Fruit fly (Drosophila melanogaster) whole organism, prepupa: ENCODE data around the gene Cyp4ac1.

Experiments
- Blimp-1 ChIP-seq: fragments of 200-800 bp; sonication (Bioruptor generic); optimal IDR thresholded peaks from 3 replicates; lab custom pipeline; 2017; ENCODE audit warnings: missing biosample characterization, missing genetic modification characterization, mild to moderate bottlenecking, moderate library complexity, missing genetic modification reagents
- CG10669 ChIP-seq: fragments of 200-800 bp; sonication (Bioruptor generic); optimal IDR thresholded peaks from 3 replicates; lab custom pipeline; 2018; ENCODE audit warnings: missing biosample characterization, mild to moderate bottlenecking, missing genetic modification characterization, moderate library complexity
- CG11294 ChIP-seq: fragments of 200-800 bp; sonication (Bioruptor generic); IDR thresholded peaks from 2 replicates; pipeline ENCODE4 v1.3.6; 2022; ENCODE audit warnings: missing biosample characterization, missing genetic modification characterization
- CG11902 ChIP-seq: fragments of 200-800 bp; sonication (Bioruptor generic); optimal IDR thresholded peaks from 3 replicates; lab custom pipeline; 2016; ENCODE audit warnings: missing biosample characterization, missing genetic modification characterization
- CG15336 ChIP-seq: fragments of 200-800 bp; sonication (Bioruptor generic); IDR thresholded peaks from 2 replicates; pipeline ENCODE4 v1.3.6; 2022; ENCODE audit warnings: missing biosample characterization, missing genetic modification characterization
- CG1621 ChIP-seq: fragments of 200-800 bp; sonication (Bioruptor generic); optimal IDR thresholded peaks from 3 replicates; lab custom pipeline; 2018; ENCODE audit warnings: missing biosample characterization, mild to moderate bottlenecking, missing genetic modification characterization
- CG16779 ChIP-seq: fragments of 200-800 bp; sonication (Bioruptor generic); optimal IDR thresholded peaks from 3 replicates; lab custom pipeline; 2017; ENCODE audit warnings: missing biosample characterization, mild to moderate bottlenecking, missing genetic modification characterization
- CG3032 ChIP-seq: fragments of 200-800 bp; optimal IDR thresholded peaks from 2 replicates; lab custom pipeline; 2019; ENCODE audit warnings: missing biosample characterization, mild to moderate bottlenecking, missing genetic modification characterization, moderate library complexity
- CG32006 ChIP-seq: fragments of 200-800 bp; sonication (Bioruptor generic); optimal IDR thresholded peaks from 3 replicates; lab custom pipeline; 2017; ENCODE audit warnings: missing biosample characterization, mild to moderate bottlenecking, missing genetic modification characterization
- CG34406 ChIP-seq: fragments of 200-800 bp; sonication (Bioruptor generic); optimal IDR thresholded peaks from 3 replicates; lab custom pipeline; 2016; ENCODE audit warnings: missing biosample characterization, missing genetic modification characterization
- CG4318 ChIP-seq: fragments of 200-800 bp; sonication (Bioruptor generic); optimal IDR thresholded peaks from 3 replicates; lab custom pipeline; 2017; ENCODE audit warnings: missing biosample characterization, mild to moderate bottlenecking, missing genetic modification characterization
- CG6163 ChIP-seq: fragments of 200-800 bp; sonication (Bioruptor generic); IDR thresholded peaks from 3 replicates; pipeline ENCODE4 v1.3.6; 2022; ENCODE audit warnings: missing biosample characterization, missing genetic modification characterization
- CG6276 ChIP-seq: fragments of 200-800 bp; sonication (Bioruptor generic); optimal IDR thresholded peaks from 2 replicates; lab custom pipeline; 2017; ENCODE audit warnings: missing biosample characterization, mild to moderate bottlenecking, missing genetic modification characterization
- CG6808 ChIP-seq: fragments of 200-800 bp; sonication (Bioruptor generic); optimal IDR thresholded peaks from 3 replicates; lab custom pipeline; 2017; ENCODE audit warnings: missing biosample characterization, missing genetic modification characterization, mild to moderate bottlenecking, moderate library complexity, missing genetic modification reagents
- CG6854 ChIP-seq: fragments of 200-800 bp; sonication (Bioruptor generic); optimal IDR thresholded peaks from 2 replicates; lab custom pipeline; 2017; ENCODE audit warnings: missing biosample characterization, mild to moderate bottlenecking, missing genetic modification characterization
- CG7368 ChIP-seq: fragments of 200-800 bp; sonication (Bioruptor generic); optimal IDR thresholded peaks from 3 replicates; lab custom pipeline; 2016; ENCODE audit warnings: missing biosample characterization, missing genetic modification characterization
- CG8119 ChIP-seq: fragments of 200-800 bp; sonication (Bioruptor generic); IDR thresholded peaks from 3 replicates; pipeline ENCODE4 v1.3.6; 2022; ENCODE audit warnings: missing biosample characterization, missing genetic modification characterization
- CG8319 ChIP-seq: fragments of 200-800 bp; sonication (Bioruptor generic); optimal IDR thresholded peaks from 3 replicates; lab custom pipeline; 2016; ENCODE audit warnings: missing biosample characterization, missing genetic modification characterization
- CG8632 ChIP-seq: fragments of 200-800 bp; sonication (Bioruptor generic); optimal IDR thresholded peaks from 3 replicates; lab custom pipeline; 2016; ENCODE audit warnings: missing biosample characterization, missing genetic modification characterization
- Eip75B ChIP-seq: fragments of 200-800 bp; sonication (Bioruptor generic); optimal IDR thresholded peaks from 3 replicates; lab custom pipeline; 2016; ENCODE audit warnings: missing biosample characterization, missing genetic modification characterization
- Eip93F ChIP-seq: fragments of 200-800 bp; sonication (Bioruptor generic); optimal IDR thresholded peaks from 2 replicates; lab custom pipeline; 2016; ENCODE audit warnings: missing biosample characterization, mild to moderate bottlenecking, missing genetic modification characterization
- Ets21C ChIP-seq: fragments of 200-800 bp; sonication (Bioruptor generic); optimal IDR thresholded peaks from 3 replicates; lab custom pipeline; 2016; ENCODE audit warnings: missing biosample characterization, missing genetic modification characterization
- Ets96B ChIP-seq: fragments of 200-800 bp; optimal IDR thresholded peaks from 2 replicates; lab custom pipeline; 2019; ENCODE audit warnings: missing biosample characterization, mild to moderate bottlenecking, missing genetic modification characterization, moderate library complexity
- Gug ChIP-seq: fragments of 200-800 bp; sonication (Bioruptor generic); IDR thresholded peaks from 2 replicates; pipeline ENCODE4 v1.3.6; 2022; ENCODE audit warnings: missing biosample characterization, missing genetic modification characterization
- Hr38 ChIP-seq: sonication (Bioruptor generic); optimal IDR thresholded peaks from 2 replicates; lab custom pipeline; 2016; ENCODE audit warnings: missing biosample characterization, missing genetic modification characterization
- Hr39 ChIP-seq: fragments of 200-800 bp; sonication (Bioruptor generic); optimal IDR thresholded peaks from 2 replicates; lab custom pipeline; 2016; ENCODE audit warnings: missing biosample characterization, missing genetic modification characterization
- Hr4 ChIP-seq: fragments of 200-800 bp; sonication (Bioruptor generic); optimal IDR thresholded peaks from 3 replicates; lab custom pipeline; 2016; ENCODE audit warnings: missing biosample characterization, missing genetic modification characterization
- OdsH ChIP-seq: fragments of 200-800 bp; sonication (Bioruptor generic); optimal IDR thresholded peaks from 3 replicates; lab custom pipeline; 2016; ENCODE audit warnings: missing biosample characterization, missing genetic modification characterization
- Sox14 ChIP-seq: fragments of 200-800 bp; sonication (Bioruptor generic); optimal IDR thresholded peaks from 3 replicates; lab custom pipeline; 2016; ENCODE audit warnings: missing biosample characterization, missing genetic modification characterization
- Sox15 ChIP-seq: fragments of 200-800 bp; sonication (Bioruptor generic); optimal IDR thresholded peaks from 3 replicates; lab custom pipeline; 2016; ENCODE audit warnings: missing biosample characterization, missing genetic modification characterization
- achi ChIP-seq: fragments of 200-800 bp; sonication (Bioruptor generic); optimal IDR thresholded peaks from 3 replicates; lab custom pipeline; 2016; ENCODE audit warnings: missing biosample characterization, missing genetic modification characterization
- acj6 ChIP-seq: fragments of 200-800 bp; sonication (Bioruptor generic); optimal IDR thresholded peaks from 3 replicates; lab custom pipeline; 2016; ENCODE audit warnings: missing biosample characterization, missing genetic modification characterization
- dac ChIP-seq: fragments of 200-800 bp; sonication (Bioruptor generic); optimal IDR thresholded peaks from 2 replicates; lab custom pipeline; 2017; ENCODE audit warnings: missing biosample characterization, mild to moderate bottlenecking, missing genetic modification characterization
- dsx ChIP-seq: fragments of 200-800 bp; optimal IDR thresholded peaks from 3 replicates; lab custom pipeline; 2019; ENCODE audit warnings: missing biosample characterization, mild to moderate bottlenecking, missing genetic modification characterization, moderate library complexity; ENCODE audit not compliant: poor library complexity, severe bottlenecking
- eg ChIP-seq: fragments of 200-800 bp; sonication (Bioruptor generic); IDR thresholded peaks from 3 replicates; pipeline ENCODE4 v1.3.6; 2022; ENCODE audit warnings: missing biosample characterization, missing genetic modification characterization
- esn ChIP-seq: fragments of 200-800 bp; sonication (Bioruptor generic); optimal IDR thresholded peaks from 2 replicates; lab custom pipeline; 2016; ENCODE audit warnings: missing biosample characterization, mild to moderate bottlenecking, missing genetic modification characterization, moderate library complexity
- fd59A ChIP-seq: fragments of 200-800 bp; sonication (Bioruptor generic); optimal IDR thresholded peaks from 2 replicates; lab custom pipeline; 2017; ENCODE audit warnings: missing biosample characterization, mild to moderate bottlenecking, missing genetic modification characterization, missing genetic modification reagents
- fkh ChIP-seq: fragments of 200-800 bp; sonication (Bioruptor generic); optimal IDR thresholded peaks from 3 replicates; lab custom pipeline; 2017; ENCODE audit warnings: missing biosample characterization, mild to moderate bottlenecking, missing genetic modification characterization, moderate library complexity
- lz ChIP-seq: fragments of 200-800 bp; sonication (Bioruptor generic); optimal IDR thresholded peaks from 3 replicates; lab custom pipeline; 2016; ENCODE audit warnings: missing biosample characterization, missing genetic modification characterization
- pdm3 ChIP-seq: fragments of 200-800 bp; sonication (Bioruptor generic); optimal IDR thresholded peaks from 3 replicates; lab custom pipeline; 2016; ENCODE audit warnings: missing biosample characterization, missing genetic modification characterization
- salr ChIP-seq, 2 experiments: fragments of 200-800 bp; sonication (Bioruptor generic); optimal IDR thresholded peaks; 3 replicates each; lab custom pipeline; 2016 to 2018; ENCODE audit warnings: missing biosample characterization in 2 of 2, missing genetic modification characterization in 2 of 2, mild to moderate bottlenecking in 1 of 2
- spab ChIP-seq: fragments of 200-800 bp; sonication (Bioruptor generic); optimal IDR thresholded peaks from 2 replicates; lab custom pipeline; 2017; ENCODE audit warnings: missing biosample characterization, mild to moderate bottlenecking, missing genetic modification characterization, missing genetic modification reagents
- ss ChIP-seq, 2 experiments: fragments of 200-800 bp; sonication (Bioruptor generic); optimal IDR thresholded peaks; 2 replicates in 1 of 2; 3 replicates in 1 of 2; lab custom pipeline; 2017 to 2018; ENCODE audit warnings: mild to moderate bottlenecking in 2 of 2, missing biosample characterization in 2 of 2, missing genetic modification characterization in 2 of 2, moderate library complexity in 1 of 2
- svp ChIP-seq: fragments of 200-800 bp; sonication (Bioruptor generic); peaks from one replicate; lab custom pipeline; 2016; ENCODE audit warnings: missing biosample characterization, missing genetic modification characterization
- topi ChIP-seq: fragments of 200-800 bp; sonication (Bioruptor generic); optimal IDR thresholded peaks from 3 replicates; lab custom pipeline; 2016; ENCODE audit warnings: missing biosample characterization, missing genetic modification characterization

The Cyp4ac1 gene

DNA sequence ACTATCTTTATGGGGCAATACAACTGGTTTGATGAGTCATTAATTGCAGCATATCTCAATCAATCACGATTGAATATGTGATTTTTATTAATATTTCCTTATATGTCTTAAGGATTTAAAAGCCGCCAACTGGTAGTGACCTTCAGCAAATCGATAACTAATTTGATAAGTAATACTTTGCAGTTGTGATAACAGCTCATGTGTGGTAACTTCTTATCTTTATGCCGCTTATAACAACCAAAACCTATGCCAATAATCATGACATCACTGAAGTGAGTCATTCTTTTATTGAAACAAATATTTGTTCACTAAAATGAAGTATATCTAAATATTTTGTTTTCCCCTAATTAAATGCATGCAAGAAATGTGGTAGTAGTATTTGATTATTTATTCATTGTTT, 22.1 kb downstream of the Cyp4ac1 start:
- TF ChIP-seq svp (GFP tag; lab: Kevin White, UChicago), result no peak
- TF ChIP-seq CG8319 (GFP tag; lab: Kevin White, UChicago), result no peak
- TF ChIP-seq CG7368 (GFP tag; lab: Kevin White, UChicago), result no peak
- TF ChIP-seq Ets96B (tag; lab: Kevin White, UChicago), result no peak
- no peak for TF ChIP-seq CG32006 (GFP tag; lab: Kevin White, UChicago)
- TF ChIP-seq CG3032 (tag; lab: Kevin White, UChicago), result no peak
- no peak for TF ChIP-seq Hr38 (GFP tag; lab: Kevin White, UChicago)
- no peak for TF ChIP-seq OdsH (GFP tag; lab: Kevin White, UChicago)
- no peak for TF ChIP-seq esn (GFP tag; lab: Kevin White, UChicago)
- no peak for TF ChIP-seq CG6854 (GFP tag; lab: Kevin White, UChicago)
- no peak for TF ChIP-seq salr (GFP tag; optimal IDR thresholded peaks at IDR 0.05; lab: Kevin White, UChicago)
- no peak for TF ChIP-seq acj6 (GFP tag; lab: Kevin White, UChicago)
- no peak for TF ChIP-seq CG4318 (GFP tag; lab: Kevin White, UChicago)
- TF ChIP-seq achi, result no peak
- no peak for TF ChIP-seq Eip75B
- TF ChIP-seq CG16779 (tag; lab: Kevin White, UChicago), result no peak
- TF ChIP-seq Blimp-1, result no peak
- TF ChIP-seq Eip93F, result no peak
- no peak for TF ChIP-seq ss (GFP tag; optimal IDR thresholded peaks at IDR 0.05; lab: Kevin White, UChicago)

DNA sequence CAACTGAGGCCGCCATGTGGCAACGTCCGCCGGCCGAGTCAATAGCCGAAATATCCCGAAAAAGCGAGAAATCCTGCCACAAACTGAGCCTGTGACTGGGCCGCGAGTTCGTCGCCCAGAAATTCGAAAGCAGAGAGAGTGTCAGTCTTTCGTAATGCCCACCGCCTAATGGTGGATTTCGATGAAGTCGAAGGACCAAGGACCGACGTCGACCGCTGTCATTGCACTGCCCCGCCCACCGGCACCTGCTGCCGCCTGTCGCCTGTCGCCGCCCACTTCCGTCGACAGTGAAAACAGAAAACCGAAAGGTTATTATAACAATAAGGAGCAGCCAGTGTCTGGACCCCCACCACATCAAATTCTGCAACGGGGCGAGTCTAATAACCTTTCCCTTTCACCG, 22.8 kb downstream of the Cyp4ac1 start:
- TF ChIP-seq Hr38 (GFP tag; lab: Kevin White, UChicago), result no peak
- TF ChIP-seq Blimp-1, result no peak
- no peak for TF ChIP-seq fkh (GFP tag; lab: Kevin White, UChicago)
- no peak for TF ChIP-seq CG15336 (GFP tag; lab: Robert Waterston, UW)
- 0 out of 3 replicates have a peak, but pooled peaks have one; percentile 14 for TF ChIP-seq CG6163 (GFP tag; lab: Robert Waterston, UW)
- TF ChIP-seq CG6808 (GFP tag; lab: Kevin White, UChicago), result no peak
- peak; percentile 4 for TF ChIP-seq svp (GFP tag; lab: Kevin White, UChicago)
- TF ChIP-seq pdm3 (GFP tag; lab: Kevin White, UChicago), result no peak
- no peak for TF ChIP-seq eg (GFP tag; lab: Robert Waterston, UW)
- no peak for TF ChIP-seq CG11294 (GFP tag; lab: Robert Waterston, UW)
- TF ChIP-seq CG6276 (GFP tag; lab: Kevin White, UChicago), result no peak
- TF ChIP-seq CG8632, result no peak

DNA sequence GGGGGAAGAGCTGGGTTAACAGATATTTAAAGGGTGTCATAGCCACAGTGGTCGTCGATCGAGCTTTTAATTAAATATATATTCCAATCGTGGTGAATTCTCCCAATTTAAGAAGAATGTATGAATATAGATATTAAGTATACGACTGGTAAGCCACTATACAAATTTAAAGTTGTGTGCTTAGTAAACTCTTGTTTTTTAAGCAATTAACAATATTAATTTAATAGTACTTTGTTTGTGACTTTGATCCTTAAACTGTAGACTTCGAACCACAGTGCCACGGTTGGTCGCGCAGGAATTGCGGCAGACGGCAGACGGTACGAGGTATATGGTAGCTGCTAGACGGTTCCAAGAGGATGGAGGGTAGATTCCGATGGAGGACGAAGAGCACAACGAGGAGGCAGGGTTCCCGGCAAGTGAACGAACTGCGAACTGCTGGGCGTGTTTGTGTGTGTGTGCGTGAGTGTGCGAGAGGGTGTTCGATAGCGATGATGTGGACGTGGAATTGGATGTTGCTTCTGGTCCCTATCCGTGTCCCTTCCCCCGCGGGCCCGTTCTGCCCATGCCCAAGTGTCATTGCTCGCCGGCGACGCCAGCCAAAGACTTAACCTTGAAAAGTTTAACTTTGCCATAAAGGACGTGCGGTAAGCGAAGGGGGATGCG, 23.9 kb downstream of the Cyp4ac1 start:
- TF ChIP-seq CG10669 (GFP tag; lab: Kevin White, UChicago), result peak; percentile 96
- TF ChIP-seq CG6808 (GFP tag; lab: Kevin White, UChicago), result peak; percentile 96
- TF ChIP-seq Ets96B (tag; lab: Kevin White, UChicago), result peak; percentile 97
- TF ChIP-seq Hr38 (GFP tag; lab: Kevin White, UChicago), result no peak
- TF ChIP-seq achi, result peak; percentile 86
- no peak for TF ChIP-seq Eip93F
- peak; percentile 62 to 82 for TF ChIP-seq salr (GFP tag; optimal IDR thresholded peaks at IDR 0.05; lab: Kevin White, UChicago)
- peak; percentile 59 for TF ChIP-seq Blimp-1
- TF ChIP-seq spab, result peak; percentile 94
- TF ChIP-seq CG34406 (GFP tag; lab: Kevin White, UChicago), result peak; percentile 82
- TF ChIP-seq Ets21C (GFP tag; lab: Kevin White, UChicago), result peak; percentile 62
- TF ChIP-seq CG11902, result peak; percentile 70
- peak; percentile 80 for TF ChIP-seq Sox15
- TF ChIP-seq CG1621, result peak; percentile 94
- peak; percentile 88 for TF ChIP-seq Sox14 (GFP tag; lab: Kevin White, UChicago)
- peak; percentile 96 for TF ChIP-seq fd59A (GFP tag; lab: Kevin White, UChicago)
- peak; percentile 95 for TF ChIP-seq dsx (GFP tag; lab: Kevin White, UChicago)
- TF ChIP-seq dac (GFP tag; lab: Kevin White, UChicago), result no peak
- TF ChIP-seq topi, result peak; percentile 88
- TF ChIP-seq Gug (GFP tag; lab: Robert Waterston, UW), result peak; percentile 24; the same call in 1 of the 2 replicates
- no peak; the same call in 2 of the 3 replicates for TF ChIP-seq eg (GFP tag; lab: Robert Waterston, UW)
- TF ChIP-seq CG6276 (GFP tag; lab: Kevin White, UChicago), result peak; percentile 50
- peak; percentile 80 for TF ChIP-seq lz (GFP tag; lab: Kevin White, UChicago)
- TF ChIP-seq CG16779 (tag; lab: Kevin White, UChicago), result peak; percentile 86
- TF ChIP-seq Hr39, result peak; percentile 57
- TF ChIP-seq OdsH (GFP tag; lab: Kevin White, UChicago), result peak; percentile 80
- peak; percentile 77 for TF ChIP-seq CG32006 (GFP tag; lab: Kevin White, UChicago)
- TF ChIP-seq CG4318 (GFP tag; lab: Kevin White, UChicago), result no peak
- TF ChIP-seq Hr4 (GFP tag; lab: Kevin White, UChicago), result peak; percentile 67
- TF ChIP-seq CG8119 (GFP tag; lab: Robert Waterston, UW), result peak; percentile 79
